Fruit fly (Drosophila melanogaster) whole organism, pupa: ENCODE data around the gene CG3277.

ENCODE experiments used
- CG12605 ChIP-seq: fragments of 200-800 bp; sonication (Bioruptor generic); IDR thresholded peaks from 2 replicates; pipeline ENCODE4 v1.3.6; 2022; ENCODE audit warnings: missing biosample characterization, missing genetic modification characterization
- CG13204 ChIP-seq: fragments of 200-800 bp; sonication (Bioruptor generic); optimal IDR thresholded peaks from 2 replicates; lab custom pipeline; 2018; ENCODE audit warnings: missing biosample characterization, mild to moderate bottlenecking, missing genetic modification characterization, moderate library complexity
- CG17806 ChIP-seq: fragments of 200-800 bp; sonication (Bioruptor generic); optimal IDR thresholded peaks from 2 replicates; lab custom pipeline; 2018; ENCODE audit warnings: missing biosample characterization, mild to moderate bottlenecking, missing genetic modification characterization, moderate library complexity
- CG34367 ChIP-seq: fragments of 200-800 bp; sonication (Bioruptor generic); optimal IDR thresholded peaks from 2 replicates; lab custom pipeline; 2018; ENCODE audit warnings: missing biosample characterization, mild to moderate bottlenecking, missing genetic modification characterization
- CG8159 ChIP-seq: fragments of 200-800 bp; sonication (Bioruptor generic); optimal IDR thresholded peaks from 3 replicates; lab custom pipeline; 2018; ENCODE audit warnings: missing biosample characterization, mild to moderate bottlenecking, missing genetic modification characterization, moderate library complexity
- CG8301 ChIP-seq: fragments of 200-800 bp; sonication (Bioruptor generic); optimal IDR thresholded peaks from 2 replicates; lab custom pipeline; 2018; ENCODE audit warnings: missing biosample characterization, mild to moderate bottlenecking, missing genetic modification characterization
- CG9948 ChIP-seq: fragments of 200-800 bp; sonication (Bioruptor generic); optimal IDR thresholded peaks from 2 replicates; lab custom pipeline; 2018; ENCODE audit warnings: missing biosample characterization, mild to moderate bottlenecking, missing genetic modification characterization, moderate library complexity
- D1 ChIP-seq: fragments of 200-800 bp; sonication (Bioruptor generic); optimal IDR thresholded peaks from 2 replicates; lab custom pipeline; 2018; ENCODE audit warnings: missing biosample characterization, mild to moderate bottlenecking, missing genetic modification characterization, moderate library complexity
- EcR ChIP-seq: fragments of 200-800 bp; sonication (Bioruptor generic); optimal IDR thresholded peaks from 3 replicates; lab custom pipeline; 2019; ENCODE audit warnings: missing biosample characterization, missing genetic modification characterization, mild to moderate bottlenecking, moderate library complexity, missing genetic modification reagents
- Pif1B ChIP-seq: fragments of 200-800 bp; sonication (Bioruptor generic); optimal IDR thresholded peaks from 3 replicates; lab custom pipeline; 2016; ENCODE audit warnings: missing biosample characterization, missing genetic modification characterization
- Snoo ChIP-seq: fragments of 200-800 bp; sonication (Bioruptor generic); optimal IDR thresholded peaks from 3 replicates; lab custom pipeline; 2017; ENCODE audit warnings: missing biosample characterization, mild to moderate bottlenecking, missing genetic modification characterization, inconsistent platforms
- gl ChIP-seq: fragments of 200-800 bp; sonication (Bioruptor generic); optimal IDR thresholded peaks from 2 replicates; lab custom pipeline; 2018; ENCODE audit warnings: missing biosample characterization, mild to moderate bottlenecking, missing genetic modification characterization

DNA sequence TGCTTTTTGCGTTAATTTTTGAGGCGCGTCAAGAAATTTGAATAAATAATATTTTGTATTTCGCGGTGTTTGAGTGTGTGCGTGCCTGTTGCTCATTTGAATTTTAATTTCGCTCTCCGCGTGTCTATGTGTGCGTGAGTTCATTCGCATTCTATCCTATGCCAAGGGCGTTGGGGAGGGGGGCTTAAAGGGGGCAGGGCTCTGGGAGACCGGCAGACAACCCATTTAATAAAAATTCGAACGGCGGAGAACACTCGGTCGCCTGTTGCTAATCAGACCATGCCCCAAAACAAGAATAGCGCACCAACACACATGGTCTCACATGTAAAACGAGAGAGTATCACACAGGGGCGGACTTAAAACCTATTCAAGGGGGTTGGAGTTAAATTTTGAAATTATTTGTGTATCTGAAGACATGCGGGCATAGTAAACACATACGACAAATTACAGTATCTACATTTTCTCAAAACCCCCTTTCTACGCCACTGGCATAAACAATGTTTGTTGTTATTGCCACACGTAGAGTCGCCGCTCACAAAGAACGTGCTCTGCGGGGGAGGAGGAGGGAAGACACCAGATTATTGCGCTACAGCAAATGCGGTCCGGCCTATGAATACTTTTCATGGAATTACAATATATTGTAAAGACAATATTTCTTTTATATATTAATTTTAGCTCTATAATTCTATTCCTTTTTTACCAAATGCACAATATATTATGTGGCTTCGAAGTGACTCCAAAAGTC lies 2.0 kb upstream of the CG3277 start:
- peak; percentile 99 for TF ChIP-seq gl (tag; lab: Kevin White, UChicago)
- peak; percentile 99 for TF ChIP-seq D1 (tag; lab: Kevin White, UChicago)
- TF ChIP-seq CG13204 (GFP tag; lab: Kevin White, UChicago) = peak; percentile 99
- peak; percentile 100 for TF ChIP-seq CG8159 (tag; lab: Kevin White, UChicago)
- TF ChIP-seq CG34367 (tag; lab: Kevin White, UChicago) = peak; percentile 100
- TF ChIP-seq Pif1B (GFP tag; lab: Kevin White, UChicago) = peak; percentile 100
- TF ChIP-seq CG9948 (tag; lab: Kevin White, UChicago) = peak; percentile 100
- TF ChIP-seq Snoo (tag; lab: Kevin White, UChicago) = peak; percentile 100
- peak; percentile 94 for TF ChIP-seq EcR
- TF ChIP-seq CG8301 = peak; percentile 100
- peak; percentile 99 for TF ChIP-seq CG12605 (GFP tag; lab: Robert Waterston, UW)
- peak; percentile 100 for TF ChIP-seq CG17806 (tag; lab: Kevin White, UChicago)
